Fruit fly (Drosophila melanogaster): ENCODE data around the gene fabp.
A peak's percentile ranks its signal among the peaks of the same experiment; 100 is the strongest.

The fabp gene

DNA sequence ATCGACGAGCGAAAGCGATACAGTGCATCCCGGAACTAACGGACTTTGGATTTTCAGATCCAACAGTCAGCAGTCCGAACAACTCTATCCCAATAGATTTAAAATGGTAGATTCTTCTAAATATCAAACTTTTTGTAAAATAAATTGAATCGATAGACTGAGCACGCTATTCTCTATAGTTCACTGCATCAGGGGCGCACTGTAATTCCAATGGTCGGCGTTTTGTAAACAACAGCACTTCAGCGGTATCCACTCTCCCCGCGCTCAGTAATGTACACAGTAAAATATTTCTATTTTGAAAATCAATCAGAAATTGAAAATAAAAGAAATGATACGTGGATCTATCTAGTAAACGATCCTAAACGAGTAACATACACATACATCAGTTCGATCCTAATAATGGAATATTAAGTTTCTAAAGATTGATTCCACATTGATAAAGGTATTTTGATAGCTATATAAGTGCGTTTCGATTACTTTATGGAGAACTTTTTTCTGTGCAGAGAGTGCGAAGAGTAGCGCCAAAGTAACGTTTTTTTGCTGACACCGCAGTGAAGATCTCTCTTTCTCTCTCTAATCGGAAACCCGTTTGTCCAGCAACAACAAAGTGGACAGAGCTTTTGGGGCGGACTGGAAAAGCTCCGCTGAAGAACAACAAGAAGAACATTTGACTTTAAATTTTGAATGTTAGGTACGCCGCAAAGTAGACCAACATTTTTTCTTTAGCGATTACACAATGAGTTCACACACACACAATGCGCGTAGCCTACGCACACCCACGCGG is 4.3 kb downstream of the fabp start (continued):
- TF ChIP-seq CG34422 (GFP tag; IDR thresholded peaks at IDR 0.05) (peak; percentile 97), CG14965 (GFP tag; optimal IDR thresholded peaks at IDR 0.05; ENCODE audit: borderline replicate concordance) (peak; percentile 68), H2.0 (GFP tag; IDR thresholded peaks at IDR 0.05) (peak; percentile 89), dmrt99B (tag; optimal IDR thresholded peaks at IDR 0.05) (peak; percentile 95), gcm2 (GFP tag; optimal IDR thresholded peaks at IDR 0.05) (peak; percentile 82), CG31224 (GFP tag; IDR thresholded peaks at IDR 0.05) (peak; percentile 86), tgo (GFP tag; IDR thresholded peaks at IDR 0.05) (peak; percentile 94), vnd (GFP tag; IDR thresholded peaks at IDR 0.05; ENCODE audit: partially characterized antibody) (no peak), toy (GFP tag; IDR thresholded peaks at IDR 0.05) (peak; percentile 81), CG10366 (GFP tag; IDR thresholded peaks at IDR 0.05) (peak; percentile 88), CG9215 (GFP tag; IDR thresholded peaks at IDR 0.05) (peak; percentile 92), Asciz (GFP tag; optimal IDR thresholded peaks at IDR 0.05) (peak; percentile 86), Hand (GFP tag; optimal IDR thresholded peaks at IDR 0.05) (peak; percentile 89), CG3838 (GFP tag; optimal IDR thresholded peaks at IDR 0.05) (peak; percentile 38), kay (GFP tag; optimal IDR thresholded peaks at IDR 0.05) (peak; percentile 92), CG42726 (GFP tag; IDR thresholded peaks at IDR 0.05; ENCODE audit: partially characterized antibody) (no peak; the same call in 1 of the 2 replicates), sna (GFP tag; IDR thresholded peaks at IDR 0.05; ENCODE audit: partially characterized antibody) (no peak), CG1024 (GFP tag; IDR thresholded peaks at IDR 0.05) (peak; percentile 82), CG7745 (tag; optimal IDR thresholded peaks at IDR 0.05) (no peak), CG4404 (GFP tag; IDR thresholded peaks at IDR 0.05) (peak; percentile 83), bsh (GFP tag; optimal IDR thresholded peaks at IDR 0.05) (peak; percentile 80 to 89), Awh (GFP tag; IDR thresholded peaks at IDR 0.05) (peak; percentile 94), dmrt11E (tag; optimal IDR thresholded peaks at IDR 0.05) (peak; percentile 15), jumu (GFP tag; optimal IDR thresholded peaks at IDR 0.05) (peak; percentile 96), pho (GFP tag; optimal IDR thresholded peaks at IDR 0.05) (peak; percentile 86), CG7786 (GFP tag; optimal IDR thresholded peaks at IDR 0.05) (peak; percentile 91), CG3995 (GFP tag; optimal IDR thresholded peaks at IDR 0.05) (peak; percentile 75), CG7556 (GFP tag; optimal IDR thresholded peaks at IDR 0.05) (peak; percentile 89), corto (GFP tag; optimal IDR thresholded peaks at IDR 0.05) (peak; percentile 90), Oaz (GFP tag; IDR thresholded peaks at IDR 0.05) (peak; percentile 78), disco-r (GFP tag; optimal IDR thresholded peaks at IDR 0.05) (peak; percentile 69), Ravus (GFP tag; IDR thresholded peaks at IDR 0.05) (peak; percentile 82), gfzf (GFP tag; optimal IDR thresholded peaks at IDR 0.05) (no peak), CG4424 (GFP tag; optimal IDR thresholded peaks at IDR 0.05) (peak; percentile 95), CG4820 (GFP tag; optimal IDR thresholded peaks at IDR 0.05) (peak; percentile 92), tin (GFP tag; optimal IDR thresholded peaks at IDR 0.05) (peak; percentile 94), Gug (GFP tag; IDR thresholded peaks at IDR 0.05) (peak; percentile 92), Dref (GFP tag; IDR thresholded peaks at IDR 0.05) (0 out of 2 replicates have a peak, but pooled peaks have one; percentile 38), exex (tag; optimal IDR thresholded peaks at IDR 0.05) (peak; percentile 87), phol (tag; optimal IDR thresholded peaks at IDR 0.05) (peak; percentile 93), NC2β (GFP tag; optimal IDR thresholded peaks at IDR 0.05) (peak; percentile 81), CG10321 (GFP tag; IDR thresholded peaks at IDR 0.05) (peak; percentile 40), HmgD (GFP tag; optimal IDR thresholded peaks at IDR 0.05) (peak; percentile 88), esg (GFP tag; conservative IDR thresholded peaks at IDR 0.05) (peak; percentile 84), CG2199 (GFP tag; IDR thresholded peaks at IDR 0.05) (peak; percentile 90), bbx (GFP tag; IDR thresholded peaks at IDR 0.05; ENCODE audit: partially characterized antibody) (no peak), CG8765 (GFP tag; IDR thresholded peaks at IDR 0.05) (peak; percentile 77), org-1 (GFP tag; optimal IDR thresholded peaks at IDR 0.05) (peak; percentile 85), Xbp1 (GFP tag; optimal IDR thresholded peaks at IDR 0.05) (peak; percentile 90)
